Worm (Caenorhabditis elegans): ENCODE measurements around the gene C54E4.5.

C54E4.5 gene

ce11 chrIV:2177545-2177944 is 28.4 kb upstream of the C54E4.5 start, which contains the start of gene hrpu-2 (continued):
- TF ChIP-seq aptf-2 (GFP tag; conservative IDR thresholded peaks at IDR 0.05) (no peak), rec-8 (tag; optimal IDR thresholded peaks at IDR 0.05) (no peak), rpc-1 (optimal IDR thresholded peaks at IDR 0.05) (no peak), rpc-1 (tag; optimal IDR thresholded peaks at IDR 0.05) (no peak), snpc-4 (GFP tag; optimal IDR thresholded peaks at IDR 0.05) (peak; percentile 6), snpc-4 (tag; optimal IDR thresholded peaks at IDR 0.05) (peak in 2 of 4 experiments; percentile 17 to 74), nfya-1 (tag; optimal IDR thresholded peaks at IDR 0.05; ENCODE audit: borderline replicate concordance, insufficient read depth) (no peak), rcor-1 (GFP tag; IDR thresholded peaks at IDR 0.05) (peak; percentile 85), lag-1 (GFP tag; IDR thresholded peaks at IDR 0.05) (no peak), D2030.7 (GFP tag; IDR thresholded peaks at IDR 0.05) (no peak; the same call in 1 of the 2 replicates), pbrm-1 (GFP tag; IDR thresholded peaks at IDR 0.05) (peak; percentile 90), lir-1 (GFP tag; conservative IDR thresholded peaks at IDR 0.05) (no peak), Y67H2A.10 (GFP tag; conservative IDR thresholded peaks at IDR 0.05) (no peak), dpl-1 (GFP tag; optimal IDR thresholded peaks at IDR 0.05) (peak; percentile 90), ceh-91 (GFP tag; IDR thresholded peaks at IDR 0.05) (peak; percentile 57), K12H6.12 (tag; optimal IDR thresholded peaks at IDR 0.05) (peak; percentile 47), madf-3 (GFP tag; IDR thresholded peaks at IDR 0.05) (no peak), C06A6.2 (GFP tag; conservative IDR thresholded peaks at IDR 0.05) (no peak), cebp-2 (GFP tag; IDR thresholded peaks at IDR 0.05) (no peak), let-607 (tag; optimal IDR thresholded peaks at IDR 0.05) (peak in 1 of 2 experiments; percentile 45), ama-1 (optimal IDR thresholded peaks at IDR 0.05) (no peak), ama-1 (GFP tag; optimal IDR thresholded peaks at IDR 0.05) (no peak), F55B11.4 (tag; optimal IDR thresholded peaks at IDR 0.05; ENCODE audit: borderline replicate concordance, insufficient read depth) (no peak), Y56A3A.18 (GFP tag; IDR thresholded peaks at IDR 0.05) (no peak), nhr-80 (tag; optimal IDR thresholded peaks at IDR 0.05) (no peak), lsl-1 (GFP tag; optimal IDR thresholded peaks at IDR 0.05) (peak; percentile 30), hrde-1 (tag; optimal IDR thresholded peaks at IDR 0.05; ENCODE audit: borderline replicate concordance) (peak; percentile 1), him-1 (tag; optimal IDR thresholded peaks at IDR 0.05) (peak; percentile 26), sea-2 (GFP tag; IDR thresholded peaks at IDR 0.05) (no peak), fkh-3 (tag; optimal IDR thresholded peaks at IDR 0.05) (no peak), lin-54 (GFP tag; optimal IDR thresholded peaks at IDR 0.05) (peak; percentile 96), somi-1 (GFP tag; optimal IDR thresholded peaks at IDR 0.05) (no peak), ztf-3 (GFP tag; optimal IDR thresholded peaks at IDR 0.05) (no peak), bed-2 (GFP tag; IDR thresholded peaks at IDR 0.05) (no peak), tbx-9 (tag; optimal IDR thresholded peaks at IDR 0.05; ENCODE audit: borderline replicate concordance) (no peak), cebp-1 (GFP tag; IDR thresholded peaks at IDR 0.05) (no peak), cebp-1 (tag; optimal IDR thresholded peaks at IDR 0.05) (peak; percentile 81), F23B12.7 (tag; optimal IDR thresholded peaks at IDR 0.05; ENCODE audit: insufficient read depth) (peak; percentile 27), hlh-26 (GFP tag; conservative IDR thresholded peaks at IDR 0.05) (no peak), mxl-1 (tag; optimal IDR thresholded peaks at IDR 0.05) (no peak), zim-3 (tag; optimal IDR thresholded peaks at IDR 0.05) (no peak), hlh-12 (tag; optimal IDR thresholded peaks at IDR 0.05) (no peak), ztf-18 (tag; optimal IDR thresholded peaks at IDR 0.05) (peak; percentile 96), ztf-26 (tag; optimal IDR thresholded peaks at IDR 0.05) (peak; percentile 75), snpc-1.3 (tag; optimal IDR thresholded peaks at IDR 0.05; ENCODE audit: insufficient read depth) (no peak), repo-1 (tag; optimal IDR thresholded peaks at IDR 0.05) (peak; percentile 75), zfh-2 (GFP tag; conservative IDR thresholded peaks at IDR 0.05) (peak; percentile 81), nfyb-1 (GFP tag; IDR thresholded peaks at IDR 0.05) (0 out of 2 replicates have a peak, but pooled peaks have one; percentile 62), mes-4 (tag; optimal IDR thresholded peaks at IDR 0.05) (no peak)
